Worm (Caenorhabditis elegans) whole organism, late embryonic: Measurements from ENCODE around the gene M02F4.2.
A peak's percentile ranks its signal among the peaks of the same experiment; 100 is the strongest.

Experiments
- T23F11.4 ChIP-seq: fragments of 200-800 bp; sonication (Bioruptor generic); optimal IDR thresholded peaks from 2 replicates; lab custom pipeline; 2018; ENCODE audit warnings: mild to moderate bottlenecking, missing genetic modification characterization, missing compliant biosample characterization
- Y22D7AL.16 ChIP-seq: sonication (generic microtip); optimal IDR thresholded peaks from 2 replicates; lab custom pipeline; 2016; ENCODE audit warnings: missing genetic modification characterization, missing compliant biosample characterization
- ceh-14 ChIP-seq: sonication (generic microtip); optimal IDR thresholded peaks from 2 replicates; lab custom pipeline; 2016; ENCODE audit warnings: missing genotype, missing genetic modification characterization, missing compliant biosample characterization
- ceh-18 ChIP-seq: sonication (generic microtip); optimal IDR thresholded peaks from 2 replicates; lab custom pipeline; 2016; ENCODE audit warnings: missing genetic modification characterization, missing compliant biosample characterization
- ceh-24 ChIP-seq: sonication (generic microtip); optimal IDR thresholded peaks from 2 replicates; lab custom pipeline; 2016; ENCODE audit warnings: mild to moderate bottlenecking, missing genetic modification characterization, missing compliant biosample characterization
- ceh-31 ChIP-seq: sonication (generic microtip); optimal IDR thresholded peaks from 2 replicates; lab custom pipeline; 2016; ENCODE audit warnings: missing genetic modification characterization, missing compliant biosample characterization
- ceh-34 ChIP-seq: sonication (generic microtip); optimal IDR thresholded peaks from 2 replicates; lab custom pipeline; 2016; ENCODE audit warnings: mild to moderate bottlenecking, missing genetic modification characterization, missing compliant biosample characterization
- ceh-6 ChIP-seq: fragments of 200-800 bp; sonication (Bioruptor generic); optimal IDR thresholded peaks from 2 replicates; lab custom pipeline; 2018; ENCODE audit warnings: mild to moderate bottlenecking, missing genetic modification characterization, missing compliant biosample characterization
- ceh-9 ChIP-seq: sonication (generic microtip); optimal IDR thresholded peaks from 2 replicates; lab custom pipeline; 2016; ENCODE audit warnings: mild to moderate bottlenecking, missing genetic modification characterization, inconsistent platforms, missing compliant biosample characterization
- dmd-4 ChIP-seq: sonication (generic microtip); optimal IDR thresholded peaks from 2 replicates; lab custom pipeline; 2016; ENCODE audit warnings: borderline replicate concordance, missing genetic modification characterization, missing compliant biosample characterization
- dve-1 ChIP-seq: sonication (generic microtip); optimal IDR thresholded peaks from 2 replicates; lab custom pipeline; 2017; ENCODE audit warnings: antibody characterized with exemption, mild to moderate bottlenecking, missing genetic modification characterization, missing compliant biosample characterization
- elt-2 ChIP-seq: sonication (generic microtip); optimal IDR thresholded peaks from 2 replicates; lab custom pipeline; 2016; ENCODE audit warnings: missing genetic modification reagents, missing genetic modification characterization, missing compliant biosample characterization
- elt-4 ChIP-seq: sonication (generic microtip); optimal IDR thresholded peaks from 2 replicates; lab custom pipeline; 2016; ENCODE audit warnings: missing genetic modification characterization, missing compliant biosample characterization
- ets-4 ChIP-seq: sonication (generic microtip); optimal IDR thresholded peaks from 2 replicates; lab custom pipeline; 2016; ENCODE audit warnings: missing genetic modification characterization, missing compliant biosample characterization
- gmeb-2 ChIP-seq: sonication (generic microtip); optimal IDR thresholded peaks from 2 replicates; lab custom pipeline; 2016; ENCODE audit warnings: missing genetic modification characterization, inconsistent platforms, missing compliant biosample characterization
- hlh-30 ChIP-seq: sonication (generic microtip); optimal IDR thresholded peaks from 2 replicates; lab custom pipeline; 2017; ENCODE audit warnings: antibody characterized with exemption, missing genetic modification characterization, missing compliant biosample characterization; ENCODE audit not compliant: insufficient read depth
- hlh-6 ChIP-seq: sonication (generic microtip); optimal IDR thresholded peaks from 2 replicates; lab custom pipeline; 2016; ENCODE audit warnings: missing genotype, missing genetic modification characterization, missing compliant biosample characterization
- madf-2 ChIP-seq: sonication (generic microtip); optimal IDR thresholded peaks from 2 replicates; lab custom pipeline; 2017; ENCODE audit warnings: missing genetic modification characterization, missing compliant biosample characterization
- mec-3 ChIP-seq: sonication (generic microtip); optimal IDR thresholded peaks from 2 replicates; lab custom pipeline; 2016; ENCODE audit warnings: borderline replicate concordance, missing genetic modification characterization, missing compliant biosample characterization
- nfya-1 ChIP-seq: sonication (generic microtip); optimal IDR thresholded peaks from 2 replicates; lab custom pipeline; 2017; ENCODE audit warnings: missing genetic modification characterization, mild to moderate bottlenecking, missing compliant biosample characterization, antibody characterized with exemption, moderate library complexity
- npax-4 ChIP-seq: sonication (generic microtip); optimal IDR thresholded peaks from 2 replicates; lab custom pipeline; 2016; ENCODE audit warnings: missing genetic modification characterization, missing compliant biosample characterization
- odd-2 ChIP-seq: sonication (generic microtip); optimal IDR thresholded peaks from 2 replicates; lab custom pipeline; 2017; ENCODE audit warnings: antibody characterized with exemption, mild to moderate bottlenecking, missing genetic modification characterization, missing compliant biosample characterization
- pat-9 ChIP-seq: fragments of 200-800 bp; sonication (Bioruptor generic); optimal IDR thresholded peaks from 2 replicates; lab custom pipeline; 2018; ENCODE audit warnings: mild to moderate bottlenecking, missing genetic modification characterization, moderate library complexity, missing compliant biosample characterization
- pha-2 ChIP-seq: sonication (generic microtip); optimal IDR thresholded peaks from 2 replicates; lab custom pipeline; 2017; ENCODE audit warnings: mild to moderate bottlenecking, missing genetic modification characterization, missing compliant biosample characterization
- pros-1 ChIP-seq: fragments of 150-350 bp; optimal IDR thresholded peaks from 2 replicates; lab custom pipeline; 2014; ENCODE audit warnings: missing biosample characterization, missing genetic modification reagents, missing genetic modification characterization
- ref-2 ChIP-seq: sonication (generic microtip); optimal IDR thresholded peaks from 2 replicates; lab custom pipeline; 2016; ENCODE audit warnings: missing genetic modification characterization, missing compliant biosample characterization
- sdc-2 ChIP-seq: sonication (generic microtip); optimal IDR thresholded peaks from 2 replicates; lab custom pipeline; 2016; ENCODE audit warnings: missing genotype, missing genetic modification characterization, missing compliant biosample characterization
- sox-4 ChIP-seq: sonication (generic microtip); optimal IDR thresholded peaks from 2 replicates; lab custom pipeline; 2017; ENCODE audit warnings: mild to moderate bottlenecking, missing genetic modification characterization, inconsistent platforms, missing compliant biosample characterization
- tbx-7 ChIP-seq: sonication (generic microtip); optimal IDR thresholded peaks from 2 replicates; lab custom pipeline; 2016; ENCODE audit warnings: missing genotype, missing genetic modification characterization, missing compliant biosample characterization
- ttx-3 ChIP-seq: sonication (generic microtip); optimal IDR thresholded peaks from 2 replicates; lab custom pipeline; 2016; ENCODE audit warnings: missing genetic modification reagents, missing genetic modification characterization, missing compliant biosample characterization
- unc-42 ChIP-seq: sonication (generic microtip); optimal IDR thresholded peaks from 2 replicates; lab custom pipeline; 2016; ENCODE audit warnings: missing genotype, missing genetic modification characterization, missing compliant biosample characterization
- unc-55 ChIP-seq: sonication (generic microtip); optimal IDR thresholded peaks from 2 replicates; lab custom pipeline; 2017; ENCODE audit warnings: missing biosample characterization, missing genetic modification reagents, missing genetic modification characterization
- unc-86 ChIP-seq: sonication (generic microtip); optimal IDR thresholded peaks from 2 replicates; lab custom pipeline; 2016; ENCODE audit warnings: missing genetic modification characterization, missing compliant biosample characterization

The M02F4.2 gene

DNA sequence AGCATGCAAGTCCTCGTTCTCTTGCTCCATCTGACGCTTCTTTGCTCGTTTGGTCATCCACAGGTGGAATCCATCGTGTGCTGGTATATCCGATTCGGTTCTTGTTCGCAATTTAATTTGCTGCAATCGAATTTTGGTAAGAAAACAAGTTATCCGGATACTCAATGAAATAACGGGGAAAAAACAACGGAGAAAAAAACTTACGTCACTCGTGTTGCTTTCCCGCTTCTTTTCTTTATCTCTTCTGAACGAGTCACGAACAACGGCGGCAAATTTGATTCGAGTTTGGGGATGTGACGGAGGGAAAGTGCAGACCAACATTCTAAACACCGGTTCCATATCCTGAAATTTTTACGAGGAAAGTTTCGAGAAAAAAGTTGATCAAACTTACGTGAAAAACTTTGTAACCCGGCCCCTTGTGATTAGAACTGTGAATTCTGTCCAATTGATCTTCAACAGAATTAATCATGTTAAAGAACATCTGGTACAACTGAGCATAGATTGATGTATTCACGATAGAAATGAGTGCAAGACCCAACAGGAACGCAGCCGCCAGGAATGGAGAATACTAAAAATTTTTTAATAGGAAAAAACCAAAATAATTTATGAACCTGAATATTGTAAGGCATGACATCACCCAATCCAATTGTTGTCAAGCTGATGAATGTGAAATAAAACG, 17.4 kb upstream of the M02F4.2 start:
- TF ChIP-seq dve-1 (no peak), ceh-14 (no peak), odd-2 (tag; lab: Kevin White, UChicago) (no peak), ttx-3 (tag; lab: Kevin White, UChicago) (no peak), ceh-6 (GFP tag; lab: Kevin White, UChicago) (no peak), unc-42 (tag; lab: Kevin White, UChicago) (peak; percentile 82), nfya-1 (no peak), mec-3 (tag; lab: Kevin White, UChicago) (no peak), ceh-9 (no peak)

- TF ChIP-seq dmd-4 (tag; lab: Kevin White, UChicago) (no peak), pat-9 (tag; lab: Kevin White, UChicago) (no peak), unc-55 (GFP tag; lab: Kevin White, UChicago) (peak; percentile 55), tbx-7 (tag; lab: Kevin White, UChicago) (no peak), madf-2 (tag; lab: Kevin White, UChicago) (no peak), npax-4 (no peak), dve-1 (no peak), Y22D7AL.16 (tag; lab: Kevin White, UChicago) (no peak), hlh-30 (tag; lab: Kevin White, UChicago) (no peak), ets-4 (no peak), ceh-24 (tag; lab: Kevin White, UChicago) (no peak), ceh-31 (tag; lab: Kevin White, UChicago) (peak; percentile 98), pros-1 (tag; lab: Kevin White, UChicago) (no peak), gmeb-2 (no peak), unc-42 (tag; lab: Kevin White, UChicago) (peak; percentile 72), ceh-18 (tag; lab: Kevin White, UChicago) (peak; percentile 56), pha-2 (no peak), sox-4 (tag; lab: Kevin White, UChicago) (no peak), hlh-6 (no peak), sdc-2 (tag; lab: Kevin White, UChicago) (peak; percentile 58)
- TF ChIP-seq, all 69 proteins: peak for 5
Measured at ce11 chrX:3049233-3049632, 15.1 kb upstream of the M02F4.2 start.

- no peak for TF ChIP-seq ceh-34 (tag; lab: Kevin White, UChicago)
- no peak for TF ChIP-seq ceh-24 (tag; lab: Kevin White, UChicago)
Measured at ce11 chrX:3048696-3049095, 14.6 kb upstream of the M02F4.2 start.

DNA sequence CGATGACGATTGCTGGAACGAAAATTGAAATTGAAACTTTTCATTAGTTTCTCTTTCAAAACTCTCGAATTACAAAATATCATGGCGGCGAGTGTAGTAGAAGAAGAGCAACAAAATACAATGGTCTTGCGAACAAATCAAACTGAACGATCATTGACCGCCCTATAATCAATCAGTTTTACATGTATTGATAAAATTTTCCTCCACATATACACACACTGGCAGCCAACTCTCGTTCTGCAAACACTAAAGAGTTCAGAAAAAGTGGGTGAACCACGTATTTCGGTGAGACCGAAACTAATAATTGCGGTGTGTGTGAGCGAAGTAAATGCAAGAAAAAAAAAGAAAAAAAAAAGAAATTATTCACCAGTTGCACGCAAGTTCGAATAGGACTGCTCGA, 13.1 kb upstream of the M02F4.2 start:
- TF ChIP-seq dmd-4 (tag; lab: Kevin White, UChicago) (no peak), ref-2 (tag; lab: Kevin White, UChicago) (no peak), elt-2 (tag; lab: Kevin White, UChicago) (no peak), elt-4 (tag; lab: Kevin White, UChicago) (no peak), T23F11.4 (GFP tag; lab: Kevin White, UChicago) (no peak), ceh-24 (tag; lab: Kevin White, UChicago) (no peak)

- TF ChIP-seq ceh-14 (no peak), unc-86 (no peak)
- TF ChIP-seq, all 69 proteins: peak for 0
Measured at ce11 chrX:3045466-3045865, 11.4 kb upstream of the M02F4.2 start, which contains the start of gene cnnm-3. TSS of gene cnnm-3 (minus strand) at chrX:3045847.
